Worm (Caenorhabditis elegans) whole organism, L1 larva: ENCODE measurements around the gene ZK856.5.

Experiments used
- C34B4.2 ChIP-seq: sonication (generic microtip); optimal IDR thresholded peaks from 2 replicates; lab custom pipeline; 2017; ENCODE audit warnings: mild to moderate bottlenecking, missing genetic modification characterization, missing compliant biosample characterization
- F16B12.6 ChIP-seq: fragments of 150-350 bp; optimal IDR thresholded peaks from 2 replicates; lab custom pipeline; 2014; ENCODE audit warnings: missing biosample characterization, missing genetic modification characterization
- Y116A8C.19 ChIP-seq: sonication (generic microtip); optimal IDR thresholded peaks from 2 replicates; lab custom pipeline; 2016; ENCODE audit warnings: missing compliant biosample characterization, missing genetic modification characterization, borderline replicate concordance
- aly-2 ChIP-seq: fragments of 150-350 bp; optimal IDR thresholded peaks from 2 replicates; lab custom pipeline; 2014; ENCODE audit warnings: missing biosample characterization, missing genetic modification characterization
- ama-1 ChIP-seq: fragments of 150-350 bp; optimal IDR thresholded peaks from 2 replicates; lab custom pipeline; 2014
- ceh-8 ChIP-seq: fragments of 200-800 bp; sonication (Bioruptor generic); optimal IDR thresholded peaks from 2 replicates; lab custom pipeline; 2018; ENCODE audit warnings: mild to moderate bottlenecking, missing genetic modification characterization, moderate library complexity, missing compliant biosample characterization
- ceh-88 ChIP-seq: fragments of 200-800 bp; sonication (Bioruptor generic); IDR thresholded peaks from 2 replicates; pipeline ENCODE4 v1.3.6; 2022; ENCODE audit warnings: missing genetic modification characterization, missing compliant biosample characterization
- dpl-1 ChIP-seq, 3 experiments: fragments of 150-350 bp in 2 of 3; sonication (generic microtip) in 1 of 3; optimal IDR thresholded peaks; 2 replicates each; lab custom pipeline; 2014 to 2017; ENCODE audit warnings: missing biosample characterization in 3 of 3, missing genetic modification characterization in 3 of 3, missing genetic modification reagents in 3 of 3
- dsc-1 ChIP-seq: sonication (generic microtip); optimal IDR thresholded peaks from 2 replicates; lab custom pipeline; 2016; ENCODE audit warnings: mild to moderate bottlenecking, missing genetic modification characterization, missing compliant biosample characterization
- efl-3 ChIP-seq: fragments of 200-800 bp; sonication (Bioruptor generic); optimal IDR thresholded peaks from 2 replicates; lab custom pipeline; 2018; ENCODE audit warnings: mild to moderate bottlenecking, missing genetic modification characterization, missing compliant biosample characterization
- egl-27 ChIP-seq, 2 experiments: fragments of 150-350 bp in 1 of 2; sonication (generic microtip); optimal IDR thresholded peaks; 3 replicates each; lab custom pipeline; 2017 to 2018; ENCODE audit warnings: missing biosample characterization in 2 of 2, missing genetic modification characterization in 2 of 2, missing genetic modification reagents in 2 of 2
- fos-1 ChIP-seq: fragments of 150-350 bp; optimal IDR thresholded peaks from 2 replicates; lab custom pipeline; 2014; ENCODE audit warnings: missing biosample characterization, missing genetic modification characterization
- grh-1 ChIP-seq: fragments of 200-800 bp; sonication (Bioruptor generic); IDR thresholded peaks from 2 replicates; pipeline ENCODE4 v1.3.6; 2022; ENCODE audit warnings: missing genetic modification reagents, missing genetic modification characterization, missing compliant biosample characterization
- hlh-4 ChIP-seq: sonication (generic microtip); optimal IDR thresholded peaks from 2 replicates; lab custom pipeline; 2016; ENCODE audit warnings: mild to moderate bottlenecking, missing genetic modification characterization, missing compliant biosample characterization
- hpl-2 ChIP-seq: fragments of 150-350 bp; optimal IDR thresholded peaks from 2 replicates; lab custom pipeline; 2014; ENCODE audit warnings: missing biosample characterization, missing genetic modification reagents, missing genetic modification characterization
- jun-1 ChIP-seq: fragments of 150-350 bp; optimal IDR thresholded peaks from 2 replicates; lab custom pipeline; 2014; ENCODE audit warnings: missing biosample characterization, missing genetic modification reagents, missing genetic modification characterization
- lin-13 ChIP-seq: fragments of 150-350 bp; optimal IDR thresholded peaks from 2 replicates; lab custom pipeline; 2014; ENCODE audit warnings: missing biosample characterization, missing genetic modification reagents, missing genetic modification characterization
- lin-15B ChIP-seq: fragments of 150-350 bp; sonication (generic microtip); optimal IDR thresholded peaks from 3 replicates; lab custom pipeline; 2014; ENCODE audit warnings: missing biosample characterization, missing genetic modification characterization
- lir-3 ChIP-seq: sonication (generic microtip); optimal IDR thresholded peaks from 2 replicates; lab custom pipeline; 2016; ENCODE audit warnings: mild to moderate bottlenecking, missing genetic modification characterization, moderate library complexity, missing compliant biosample characterization; ENCODE audit not compliant: poor library complexity
- lsy-2 ChIP-seq, 2 experiments: fragments of 150-350 bp; optimal IDR thresholded peaks; 2 replicates each; lab custom pipeline; 2014; ENCODE audit warnings: missing biosample characterization in 2 of 2, missing genetic modification characterization in 2 of 2
- mab-9 ChIP-seq: fragments of 200-800 bp; sonication (Bioruptor generic); IDR thresholded peaks from 2 replicates; pipeline ENCODE4 v1.3.6; 2022; ENCODE audit warnings: missing genetic modification reagents, missing genetic modification characterization, missing compliant biosample characterization
- mef-2 ChIP-seq: fragments of 150-350 bp; optimal IDR thresholded peaks from 2 replicates; lab custom pipeline; 2014; ENCODE audit warnings: missing biosample characterization, missing genetic modification characterization
- mep-1 ChIP-seq: fragments of 150-350 bp; optimal IDR thresholded peaks from 2 replicates; lab custom pipeline; 2014; ENCODE audit warnings: missing biosample characterization, missing genetic modification characterization
- nhr-19 ChIP-seq: fragments of 200-800 bp; sonication (Bioruptor generic); conservative IDR thresholded peaks from 2 replicates; pipeline ENCODE4 v1.3.6; 2022; ENCODE audit warnings: missing genetic modification characterization, missing compliant biosample characterization
- nhr-47 ChIP-seq: sonication (generic microtip); optimal IDR thresholded peaks from 2 replicates; lab custom pipeline; 2016; ENCODE audit warnings: mild to moderate bottlenecking, missing genetic modification characterization, moderate library complexity, missing compliant biosample characterization
- nhr-71 ChIP-seq: sonication (generic microtip); optimal IDR thresholded peaks from 2 replicates; lab custom pipeline; 2016; ENCODE audit warnings: mild to moderate bottlenecking, missing genetic modification characterization, moderate library complexity, missing compliant biosample characterization
- nhr-76 ChIP-seq: sonication (generic microtip); optimal IDR thresholded peaks from 2 replicates; lab custom pipeline; 2017; ENCODE audit warnings: missing biosample characterization, missing genetic modification characterization
- nhr-85 ChIP-seq: sonication (generic microtip); peaks from one replicate; lab custom pipeline; 2016; ENCODE audit warnings: missing genetic modification characterization, inconsistent platforms, missing compliant biosample characterization
- pag-3 ChIP-seq: sonication (generic microtip); optimal IDR thresholded peaks from 2 replicates; lab custom pipeline; 2017; ENCODE audit warnings: missing genetic modification characterization, mild to moderate bottlenecking, missing compliant biosample characterization, antibody characterized with exemption, borderline replicate concordance; ENCODE audit not compliant: insufficient read depth
- pax-3 ChIP-seq: fragments of 200-800 bp; sonication (Bioruptor generic); optimal IDR thresholded peaks from 2 replicates; lab custom pipeline; 2018; ENCODE audit warnings: mild to moderate bottlenecking, missing genetic modification characterization, moderate library complexity, missing compliant biosample characterization
- rnt-1 ChIP-seq: sonication (generic microtip); optimal IDR thresholded peaks from 2 replicates; lab custom pipeline; 2016; ENCODE audit warnings: mild to moderate bottlenecking, missing genetic modification characterization, moderate library complexity, missing compliant biosample characterization
- skn-1 ChIP-seq: fragments of 150-350 bp; optimal IDR thresholded peaks from 2 replicates; lab custom pipeline; 2014; ENCODE audit warnings: missing biosample characterization, missing genetic modification characterization
- swsn-7 ChIP-seq: sonication (generic microtip); optimal IDR thresholded peaks from 2 replicates; lab custom pipeline; 2016; ENCODE audit warnings: missing genetic modification characterization, missing compliant biosample characterization
- tbx-2 ChIP-seq: sonication (generic microtip); optimal IDR thresholded peaks from 2 replicates; lab custom pipeline; 2016; ENCODE audit warnings: missing genetic modification characterization, missing compliant biosample characterization
- tlp-1 ChIP-seq: fragments of 150-350 bp; optimal IDR thresholded peaks from 2 replicates; lab custom pipeline; 2014; ENCODE audit warnings: missing biosample characterization, missing genetic modification characterization
- unc-130 ChIP-seq: fragments of 150-350 bp; optimal IDR thresholded peaks from 2 replicates; lab custom pipeline; 2017; ENCODE audit warnings: missing biosample characterization, missing genetic modification characterization, inconsistent platforms
- unc-62 ChIP-seq: fragments of 150-350 bp; optimal IDR thresholded peaks from 2 replicates; lab custom pipeline; 2014; ENCODE audit warnings: missing biosample characterization, missing genetic modification reagents, missing genetic modification characterization
- xbp-1 ChIP-seq: sonication (generic microtip); optimal IDR thresholded peaks from 2 replicates; lab custom pipeline; 2016; ENCODE audit warnings: missing genetic modification characterization, missing compliant biosample characterization
- zag-1 ChIP-seq: fragments of 150-350 bp; optimal IDR thresholded peaks from 2 replicates; lab custom pipeline; 2014; ENCODE audit warnings: missing biosample characterization, missing genetic modification characterization

ZK856.5 gene

ce11 chrV:10174632-10175075 is 15.3 kb downstream of the ZK856.5 start (continued):
- TF ChIP-seq ceh-8 (GFP tag; lab: Kevin White, UChicago), result peak; percentile 77
- TF ChIP-seq zag-1 (tag; lab: Kevin White, UChicago), result peak; percentile 75
- peak; percentile 53 for TF ChIP-seq mef-2 (tag; lab: Kevin White, UChicago)
- no peak for TF ChIP-seq unc-130 (tag; lab: Kevin White, UChicago)
- TF ChIP-seq lsy-2 (tag; optimal IDR thresholded peaks at IDR 0.05; lab: Kevin White, UChicago), result peak; percentile 56 to 78
- TF ChIP-seq lir-3 (tag; lab: Kevin White, UChicago), result no peak
- peak; percentile 41 for TF ChIP-seq jun-1 (tag; lab: Kevin White, UChicago)
- TF ChIP-seq C34B4.2, result no peak
- peak; percentile 68 for TF ChIP-seq dsc-1
- TF ChIP-seq nhr-85 (tag; lab: Kevin White, UChicago), result no peak
- peak; percentile 5 for TF ChIP-seq lin-15B (tag; lab: Kevin White, UChicago)
- peak; percentile 82 for TF ChIP-seq tbx-2 (tag; lab: Kevin White, UChicago)
- peak; percentile 74 for TF ChIP-seq fos-1 (tag; lab: Kevin White, UChicago)
- TF ChIP-seq ama-1 (lab: Kevin White, UChicago), result no peak
- no peak for TF ChIP-seq rnt-1 (tag; lab: Kevin White, UChicago)
- peak; percentile 87 for TF ChIP-seq nhr-47 (tag; lab: Kevin White, UChicago)
- TF ChIP-seq mab-9, result peak; percentile 9; the same call in 1 of the 2 replicates
- no peak for TF ChIP-seq nhr-76 (tag; lab: Kevin White, UChicago)
- no peak for TF ChIP-seq hpl-2
- no peak for TF ChIP-seq dpl-1 (GFP tag; optimal IDR thresholded peaks at IDR 0.05; lab: Kevin White, UChicago)
- no peak for TF ChIP-seq unc-62 (GFP tag; lab: Kevin White, UChicago)
- TF ChIP-seq swsn-7 (tag; lab: Kevin White, UChicago), result peak; percentile 85
- no peak for TF ChIP-seq pag-3 (tag; lab: Kevin White, UChicago)
- peak; percentile 46 for TF ChIP-seq nhr-19 (GFP tag; lab: Robert Waterston, UW)
- no peak for TF ChIP-seq Y116A8C.19 (tag; lab: Kevin White, UChicago)
- no peak for TF ChIP-seq hlh-4 (tag; lab: Kevin White, UChicago)
- TF ChIP-seq lin-13 (GFP tag; lab: Kevin White, UChicago), result peak; percentile 71
- peak; percentile 55 for TF ChIP-seq mep-1 (tag; lab: Kevin White, UChicago)
- peak in 1 of 2 experiments; percentile 27 for TF ChIP-seq egl-27 (tag; optimal IDR thresholded peaks at IDR 0.05; lab: Kevin White, UChicago)
- TF ChIP-seq tlp-1 (tag; lab: Kevin White, UChicago), result no peak
- TF ChIP-seq efl-3 (GFP tag; lab: Kevin White, UChicago), result no peak

- TF ChIP-seq F16B12.6 (no peak), lin-15B (tag; lab: Kevin White, UChicago) (no peak), unc-130 (tag; lab: Kevin White, UChicago) (no peak), nhr-19 (GFP tag; lab: Robert Waterston, UW) (no peak), skn-1 (tag; lab: Kevin White, UChicago) (no peak), tbx-2 (tag; lab: Kevin White, UChicago) (no peak), mab-9 (no peak), xbp-1 (tag; lab: Kevin White, UChicago) (no peak)
Measured at ce11 chrV:10173653-10174052, 16.3 kb downstream of the ZK856.5 start, which contains the start of gene egl-3. egl-3 (minus strand) TSS chrV:10173753.

- TF ChIP-seq nhr-71 (tag; lab: Kevin White, UChicago) (peak; percentile 13), pax-3 (tag; lab: Kevin White, UChicago) (no peak), lsy-2 (tag; optimal IDR thresholded peaks at IDR 0.05; lab: Kevin White, UChicago) (peak in 1 of 2 experiments; percentile 16), tbx-2 (tag; lab: Kevin White, UChicago) (no peak), grh-1 (GFP tag; lab: Robert Waterston, UW) (no peak), aly-2 (tag; lab: Kevin White, UChicago) (peak; percentile 34), nhr-47 (tag; lab: Kevin White, UChicago) (peak; percentile 41), ceh-88 (GFP tag; lab: Robert Waterston, UW) (no peak)
Measured at ce11 chrV:10168870-10169269, 21.1 kb downstream of the ZK856.5 start.
